Fruit fly (Drosophila melanogaster): Measurements from ENCODE around the gene CG12546.

Gene CG12546

dm6 chr3L:22648372-22648771, 45.2 kb downstream of the CG12546 start, which contains the start of gene CG33770:
Gene CG33770 (plus strand): TSS chr3L:22648672.
- TF ChIP-seq Snoo (tag; optimal IDR thresholded peaks at IDR 0.05) (no peak), CG10348 (GFP tag; IDR thresholded peaks at IDR 0.05) (no peak), CG8301 (tag; optimal IDR thresholded peaks at IDR 0.05) (no peak), CG12605 (GFP tag; IDR thresholded peaks at IDR 0.05) (no peak), fd96Ca (GFP tag; IDR thresholded peaks at IDR 0.05) (no peak), CG4496 (GFP tag; IDR thresholded peaks at IDR 0.05) (no peak), rn (GFP tag; IDR thresholded peaks at IDR 0.05) (no peak), D1 (tag; optimal IDR thresholded peaks at IDR 0.05) (no peak), CG17806 (tag; optimal IDR thresholded peaks at IDR 0.05) (no peak)

- TF ChIP-seq fd96Ca (GFP tag; IDR thresholded peaks at IDR 0.05) (no peak), Snoo (tag; optimal IDR thresholded peaks at IDR 0.05) (no peak), CG4496 (GFP tag; IDR thresholded peaks at IDR 0.05) (no peak), Ets98B (GFP tag; IDR thresholded peaks at IDR 0.05) (no peak), CG14655 (GFP tag; optimal IDR thresholded peaks at IDR 0.05) (no peak), CG8159 (tag; optimal IDR thresholded peaks at IDR 0.05) (no peak), EcR (GFP tag; optimal IDR thresholded peaks at IDR 0.05) (no peak), CG32121 (GFP tag; IDR thresholded peaks at IDR 0.05) (no peak), CG10348 (GFP tag; IDR thresholded peaks at IDR 0.05) (no peak), Pif1A (GFP tag; optimal IDR thresholded peaks at IDR 0.05) (no peak), CG34367 (tag; optimal IDR thresholded peaks at IDR 0.05) (no peak), rn (GFP tag; IDR thresholded peaks at IDR 0.05) (no peak), CG13204 (GFP tag; optimal IDR thresholded peaks at IDR 0.05) (no peak), CG12605 (GFP tag; IDR thresholded peaks at IDR 0.05) (no peak), CG15710 (tag; optimal IDR thresholded peaks at IDR 0.05) (no peak), CG8301 (tag; optimal IDR thresholded peaks at IDR 0.05) (no peak), D1 (tag; optimal IDR thresholded peaks at IDR 0.05) (no peak), CG9948 (tag; optimal IDR thresholded peaks at IDR 0.05) (no peak), CG17806 (tag; optimal IDR thresholded peaks at IDR 0.05) (no peak)
Observed at dm6 chr3L:22647627-22648026, 46.0 kb downstream of the CG12546 start, which contains the start of gene CG33769. Gene CG33769 (plus strand): TSS chr3L:22647927.

DNA sequence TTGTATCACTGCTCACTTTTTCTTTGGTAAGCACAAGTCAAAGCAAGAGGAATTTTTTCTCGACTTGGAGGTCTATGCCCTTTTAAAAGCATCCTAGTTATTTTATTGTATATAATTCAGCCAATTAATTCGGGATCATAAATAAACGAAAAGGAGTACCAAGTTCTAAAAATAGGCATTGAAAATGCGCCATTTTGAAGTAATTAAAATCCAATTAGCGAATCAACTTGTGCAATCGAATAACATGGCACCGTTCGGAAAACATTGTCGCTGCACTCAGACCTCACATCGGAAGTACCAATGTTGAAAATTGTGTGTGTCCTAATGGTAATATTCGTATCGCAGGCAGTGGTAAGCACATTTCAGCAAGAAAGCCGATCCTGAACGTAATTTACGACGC, 46.7 kb downstream of the CG12546 start, which contains the start of gene CG33768:
CG33768 (plus strand) TSS at position 301 of the 400 bp plus-strand sequence.
- TF ChIP-seq rn (GFP tag; IDR thresholded peaks at IDR 0.05) = no peak

DNA sequence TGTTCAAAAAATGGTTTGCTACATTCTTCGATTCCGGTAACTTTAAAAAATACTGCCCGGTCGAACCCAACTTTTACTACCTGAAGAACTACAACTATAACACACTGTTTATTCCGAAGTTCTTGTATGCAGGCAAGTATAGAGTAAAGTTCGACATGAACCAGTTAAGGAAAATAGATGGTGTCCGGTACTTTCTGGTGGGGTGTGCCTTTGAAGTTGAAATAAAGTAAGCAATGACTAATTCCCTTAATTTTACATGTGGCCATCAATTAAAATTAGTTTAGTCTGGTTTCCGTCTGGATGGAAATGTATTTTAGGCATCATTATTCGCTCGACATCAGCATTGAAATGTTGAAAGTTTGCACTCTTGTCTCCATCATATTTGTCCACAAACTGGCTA, 47.6 kb downstream of the CG12546 start, which contains the start of gene CG33767:
CG33767 (plus strand) TSS at position 301 of the 400 bp plus-strand sequence.
- TF ChIP-seq Snoo (tag; optimal IDR thresholded peaks at IDR 0.05) = no peak
- TF ChIP-seq CG15710 (tag; optimal IDR thresholded peaks at IDR 0.05) = no peak
- TF ChIP-seq CG17806 (tag; optimal IDR thresholded peaks at IDR 0.05) = no peak

DNA sequence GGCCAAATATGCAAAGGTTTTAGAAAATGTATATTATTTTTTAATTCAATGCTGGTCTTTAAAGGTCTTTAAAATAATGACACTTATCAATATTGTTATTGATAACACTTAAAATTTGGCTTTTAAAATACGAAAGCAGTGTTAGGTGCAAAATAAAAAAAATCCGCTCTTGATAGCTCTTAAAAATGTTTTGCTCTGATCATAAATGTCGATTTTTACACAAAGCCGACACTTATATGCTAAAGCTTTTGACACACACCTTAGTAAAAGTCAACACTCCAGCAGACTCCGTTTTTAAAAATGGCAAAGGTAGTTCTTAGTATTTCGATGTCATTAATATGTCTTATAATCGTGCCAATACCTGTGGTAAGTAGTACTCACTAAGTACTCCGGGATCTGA, 48.3 kb downstream of the CG12546 start, which contains the start of gene CG33766:
CG33766 (plus strand) TSS at position 301 of the 400 bp plus-strand sequence.
- TF ChIP-seq CG8301 (tag; optimal IDR thresholded peaks at IDR 0.05) = no peak
- TF ChIP-seq CG13204 (GFP tag; optimal IDR thresholded peaks at IDR 0.05) = no peak
- TF ChIP-seq Pif1B (GFP tag; optimal IDR thresholded peaks at IDR 0.05) = no peak
- TF ChIP-seq D1 (tag; optimal IDR thresholded peaks at IDR 0.05) = no peak
- TF ChIP-seq CG9948 (tag; optimal IDR thresholded peaks at IDR 0.05) = no peak
- no peak for TF ChIP-seq CG15710 (tag; optimal IDR thresholded peaks at IDR 0.05)
- TF ChIP-seq CG4496 (GFP tag; IDR thresholded peaks at IDR 0.05) = no peak
- no peak for TF ChIP-seq CG14655 (GFP tag; optimal IDR thresholded peaks at IDR 0.05)
- no peak for TF ChIP-seq EcR (GFP tag; optimal IDR thresholded peaks at IDR 0.05)
- no peak for TF ChIP-seq CG17806 (tag; optimal IDR thresholded peaks at IDR 0.05)
- TF ChIP-seq CG34367 (tag; optimal IDR thresholded peaks at IDR 0.05) = no peak
- TF ChIP-seq CG32121 (GFP tag; IDR thresholded peaks at IDR 0.05) = no peak
- TF ChIP-seq CG10348 (GFP tag; IDR thresholded peaks at IDR 0.05) = no peak
- no peak for TF ChIP-seq CG12605 (GFP tag; IDR thresholded peaks at IDR 0.05)
- TF ChIP-seq Ets98B (GFP tag; IDR thresholded peaks at IDR 0.05) = no peak
- TF ChIP-seq gl (tag; optimal IDR thresholded peaks at IDR 0.05) = no peak
- TF ChIP-seq CG8159 (tag; optimal IDR thresholded peaks at IDR 0.05) = no peak
